Fruit fly (Drosophila melanogaster) whole organism, wandering third instar larva: Measurements from ENCODE around the gene mio.

Experiments
- CG32264 ChIP-seq: fragments of 200-800 bp; sonication (Bioruptor generic); optimal IDR thresholded peaks from 2 replicates; lab custom pipeline; 2016; ENCODE audit warnings: missing biosample characterization, missing genetic modification characterization
- Dfd ChIP-seq: fragments of >200 bp; optimal IDR thresholded peaks from 2 replicates; lab custom pipeline; 2017; ENCODE audit warnings: missing biosample characterization, missing genetic modification characterization
- GATAd ChIP-seq: sonication (Bioruptor generic); optimal IDR thresholded peaks from 2 replicates; lab custom pipeline; 2016; ENCODE audit warnings: missing biosample characterization, missing genetic modification characterization
- HLH106 ChIP-seq: fragments of 200-800 bp; optimal IDR thresholded peaks from 3 replicates; lab custom pipeline; 2019; ENCODE audit warnings: missing biosample characterization, mild to moderate bottlenecking, missing genetic modification characterization, moderate library complexity
- Hnf4 ChIP-seq: fragments of 200-800 bp; sonication (Bioruptor generic); optimal IDR thresholded peaks from 2 replicates; lab custom pipeline; 2016; ENCODE audit warnings: missing biosample characterization, mild to moderate bottlenecking, missing genetic modification characterization
- Hr83 ChIP-seq: fragments of 200-300 bp; sonication (Bioruptor generic); optimal IDR thresholded peaks from 2 replicates; lab custom pipeline; 2016; ENCODE audit warnings: missing biosample characterization, mild to moderate bottlenecking, missing genetic modification characterization, moderate library complexity; ENCODE audit not compliant: poor library complexity, severe bottlenecking
- Jra ChIP-seq: sonication (Bioruptor generic); optimal IDR thresholded peaks from 2 replicates; lab custom pipeline; 2016; ENCODE audit warnings: missing biosample characterization, missing genetic modification characterization
- Mio ChIP-seq: sonication (Bioruptor generic); optimal IDR thresholded peaks from 2 replicates; lab custom pipeline; 2016; ENCODE audit warnings: missing biosample characterization, missing genetic modification characterization
- Myc ChIP-seq: fragments of >200 bp; optimal IDR thresholded peaks from 2 replicates; lab custom pipeline; 2017
- OdsH ChIP-seq: fragments of 200-800 bp; sonication (Bioruptor generic); optimal IDR thresholded peaks from 2 replicates; lab custom pipeline; 2016; ENCODE audit warnings: missing biosample characterization, mild to moderate bottlenecking, missing genetic modification characterization
- Rel ChIP-seq, 2 experiments: fragments of 200-800 bp; sonication (Bioruptor generic) in 1 of 2; optimal IDR thresholded peaks; 2 replicates in 1 of 2; 3 replicates in 1 of 2; lab custom pipeline; 2016 to 2019; ENCODE audit warnings: mild to moderate bottlenecking in 2 of 2, missing biosample characterization in 2 of 2, missing genetic modification characterization in 2 of 2, moderate library complexity in 1 of 2
- Sp1 ChIP-seq: fragments of 200-800 bp; sonication (Bioruptor generic); optimal IDR thresholded peaks from 3 replicates; lab custom pipeline; 2019; ENCODE audit warnings: missing biosample characterization, mild to moderate bottlenecking, missing genetic modification characterization, moderate library complexity
- br ChIP-seq: fragments of 200-800 bp; sonication (Bioruptor generic); optimal IDR thresholded peaks from 2 replicates; lab custom pipeline; 2016; ENCODE audit warnings: missing biosample characterization, missing genetic modification characterization
- brk ChIP-seq: fragments of 200-800 bp; sonication (Bioruptor generic); optimal IDR thresholded peaks from 2 replicates; lab custom pipeline; 2016; ENCODE audit warnings: missing biosample characterization, mild to moderate bottlenecking, missing genetic modification characterization
- dl ChIP-seq, 2 experiments: fragments of 175-275, 200-275 bp in 1 of 2; fragments of 200-275 bp in 1 of 2; sonication (Bioruptor generic); optimal IDR thresholded peaks; lab custom pipeline; 2018; ENCODE audit warnings: mild to moderate bottlenecking in 2 of 2, missing biosample characterization in 2 of 2, missing genetic modification characterization in 2 of 2, moderate library complexity in 2 of 2; ENCODE audit not compliant: partially characterized antibody in 2 of 2, insufficient read depth in 1 of 2
- dmrt93B ChIP-seq: fragments of 200-800 bp; sonication (Bioruptor generic); optimal IDR thresholded peaks from 2 replicates; lab custom pipeline; 2018; ENCODE audit warnings: missing biosample characterization, mild to moderate bottlenecking, missing genetic modification characterization
- ey ChIP-seq: fragments of 200-800 bp; sonication (Bioruptor generic); optimal IDR thresholded peaks from 2 replicates; lab custom pipeline; 2016; ENCODE audit warnings: missing biosample characterization, missing genetic modification characterization
- foxo ChIP-seq, 2 experiments: fragments of 200-800 bp; sonication (Bioruptor generic); optimal IDR thresholded peaks; 2 replicates in 1 of 2; 3 replicates in 1 of 2; lab custom pipeline; 2016 to 2017; ENCODE audit warnings: missing biosample characterization in 2 of 2, missing genetic modification characterization in 2 of 2
- fru ChIP-seq: fragments of 200-800 bp; sonication (Bioruptor generic); optimal IDR thresholded peaks from 3 replicates; lab custom pipeline; 2016; ENCODE audit warnings: missing biosample characterization, mild to moderate bottlenecking, missing genetic modification characterization
- h ChIP-seq: fragments of 200-800 bp; sonication (Bioruptor generic); optimal IDR thresholded peaks from 3 replicates; lab custom pipeline; 2016; ENCODE audit warnings: missing biosample characterization, mild to moderate bottlenecking, missing genetic modification characterization
- jim ChIP-seq: fragments of 175-275, 200-325 bp; sonication (Bioruptor generic); optimal IDR thresholded peaks from 2 replicates; lab custom pipeline; 2016; ENCODE audit warnings: missing biosample characterization, mild to moderate bottlenecking, missing genetic modification characterization
- lola ChIP-seq: fragments of >200 bp; optimal IDR thresholded peaks from 2 replicates; lab custom pipeline; 2017; ENCODE audit warnings: missing biosample characterization, missing genetic modification characterization
- psq ChIP-seq: fragments of 200-800 bp; sonication (Bioruptor generic); optimal IDR thresholded peaks from 3 replicates; lab custom pipeline; 2017; ENCODE audit warnings: missing biosample characterization, mild to moderate bottlenecking, missing genetic modification characterization, moderate library complexity
- rgr ChIP-seq: fragments of 200-800 bp; sonication (Bioruptor generic); optimal IDR thresholded peaks from 3 replicates; lab custom pipeline; 2016; ENCODE audit warnings: missing biosample characterization, mild to moderate bottlenecking, missing genetic modification characterization
- sage ChIP-seq: fragments of 200-800 bp; sonication (Bioruptor generic); optimal IDR thresholded peaks from 2 replicates; lab custom pipeline; 2016; ENCODE audit warnings: missing biosample characterization, mild to moderate bottlenecking, missing genetic modification characterization
- sv ChIP-seq: fragments of 200-800 bp; sonication (Bioruptor generic); optimal IDR thresholded peaks from 3 replicates; lab custom pipeline; 2016; ENCODE audit warnings: missing biosample characterization, missing genetic modification characterization
- tai ChIP-seq: sonication (Bioruptor generic); optimal IDR thresholded peaks from 2 replicates; lab custom pipeline; 2016; ENCODE audit warnings: missing biosample characterization, missing genetic modification characterization
- usp ChIP-seq: fragments of >200 bp; optimal IDR thresholded peaks from 2 replicates; lab custom pipeline; 2017; ENCODE audit warnings: missing biosample characterization, missing genetic modification characterization
- woc ChIP-seq: sonication (Bioruptor generic); optimal IDR thresholded peaks from 2 replicates; lab custom pipeline; 2016; ENCODE audit warnings: missing biosample characterization, mild to moderate bottlenecking, missing genetic modification characterization

mio gene

dm6 chr2L:2179366-2179765 lies 37.7 kb upstream of the mio start:
- TF ChIP-seq h (GFP tag; lab: Kevin White, UChicago) (peak; percentile 30), sv (GFP tag; lab: Kevin White, UChicago) (peak; percentile 37), fru (no peak)

DNA sequence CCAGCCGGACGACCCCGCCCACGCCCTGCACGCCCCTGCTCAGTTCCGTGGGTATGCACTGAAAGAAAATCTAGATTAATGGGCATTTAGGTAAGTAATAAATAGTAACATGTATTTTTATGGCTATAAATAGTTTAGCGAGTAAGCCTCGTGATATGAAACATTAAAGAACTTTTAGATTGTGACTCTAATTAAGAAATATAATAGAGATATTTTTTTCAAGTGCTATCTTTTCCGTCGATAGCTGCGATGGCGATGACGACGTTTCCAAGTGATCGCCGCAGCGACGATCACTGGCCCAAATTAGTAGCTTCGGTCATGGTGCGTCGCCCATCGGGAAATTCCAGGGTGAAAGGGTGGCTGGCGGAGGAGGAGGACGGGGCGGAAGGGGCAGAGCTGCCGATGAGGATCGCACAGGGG lies 37.0 kb upstream of the mio start:
- TF ChIP-seq sv (GFP tag; lab: Kevin White, UChicago): peak; percentile 64
- no peak for TF ChIP-seq Rel (GFP tag; optimal IDR thresholded peaks at IDR 0.05; lab: Kevin White, UChicago)
- no peak for TF ChIP-seq Rel (tag; optimal IDR thresholded peaks at IDR 0.05; lab: Kevin White, UChicago)
- TF ChIP-seq psq (GFP tag; lab: Kevin White, UChicago): peak; percentile 64
- TF ChIP-seq jim: no peak
- TF ChIP-seq Hr83 (GFP tag; lab: Kevin White, UChicago): no peak
- TF ChIP-seq HLH106 (tag; lab: Kevin White, UChicago): peak; percentile 71
- no peak for TF ChIP-seq GATAd (GFP tag; lab: Kevin White, UChicago)
- TF ChIP-seq ey: peak; percentile 69
- TF ChIP-seq sage (GFP tag; lab: Kevin White, UChicago): peak; percentile 50
- peak; percentile 63 for TF ChIP-seq br (GFP tag; lab: Kevin White, UChicago)
- TF ChIP-seq rgr (GFP tag; lab: Kevin White, UChicago): peak; percentile 79
- peak; percentile 68 for TF ChIP-seq Sp1
- TF ChIP-seq tai: no peak
- no peak for TF ChIP-seq Dfd
- peak; percentile 14 for TF ChIP-seq Jra (GFP tag; lab: Kevin White, UChicago)
- TF ChIP-seq dmrt93B (GFP tag; lab: Kevin White, UChicago): peak; percentile 40
- TF ChIP-seq usp (GFP tag; lab: Kevin White, UChicago): no peak
- peak; percentile 67 for TF ChIP-seq OdsH (GFP tag; lab: Kevin White, UChicago)
- TF ChIP-seq foxo (GFP tag; optimal IDR thresholded peaks at IDR 0.05; lab: Kevin White, UChicago): peak in 1 of 2 experiments; percentile 81
- TF ChIP-seq brk: no peak
- TF ChIP-seq Hnf4: peak; percentile 57
- no peak for TF ChIP-seq Myc (lab: Kevin White, UChicago)
- peak; percentile 26 for TF ChIP-seq CG32264
- peak; percentile 75 for TF ChIP-seq fru
- TF ChIP-seq h (GFP tag; lab: Kevin White, UChicago): peak; percentile 77

DNA sequence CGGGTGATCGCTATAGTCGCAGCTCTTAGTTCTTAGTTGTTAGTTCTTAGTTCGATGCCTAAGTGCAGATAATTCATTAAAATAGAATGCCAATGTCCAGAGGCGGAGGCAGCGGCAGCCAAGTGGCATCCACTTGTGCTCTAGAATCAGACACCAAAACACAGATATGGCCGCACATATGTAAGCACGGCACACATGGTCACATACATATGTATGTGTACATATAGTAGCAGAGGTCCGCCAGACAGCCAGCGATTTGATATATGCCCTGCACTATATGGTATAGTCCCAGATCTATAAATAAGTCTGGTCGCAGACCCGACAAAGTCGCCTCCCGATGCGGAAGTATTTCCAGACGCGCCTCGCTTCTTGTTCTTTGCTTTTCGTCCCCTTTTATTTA lies 36.4 kb upstream of the mio start:
- TF ChIP-seq Mio (GFP tag; lab: Kevin White, UChicago) (no peak), dmrt93B (GFP tag; lab: Kevin White, UChicago) (no peak), usp (GFP tag; lab: Kevin White, UChicago) (no peak), lola (GFP tag; lab: Kevin White, UChicago) (no peak), brk (no peak), OdsH (GFP tag; lab: Kevin White, UChicago) (no peak), HLH106 (tag; lab: Kevin White, UChicago) (no peak), dl (GFP tag; optimal IDR thresholded peaks at IDR 0.05; lab: Kevin White, UChicago; ENCODE audit: insufficient read depth in 1 of 2, partially characterized antibody in 2 of 2) (no peak), CG32264 (no peak), Jra (GFP tag; lab: Kevin White, UChicago) (no peak)

DNA sequence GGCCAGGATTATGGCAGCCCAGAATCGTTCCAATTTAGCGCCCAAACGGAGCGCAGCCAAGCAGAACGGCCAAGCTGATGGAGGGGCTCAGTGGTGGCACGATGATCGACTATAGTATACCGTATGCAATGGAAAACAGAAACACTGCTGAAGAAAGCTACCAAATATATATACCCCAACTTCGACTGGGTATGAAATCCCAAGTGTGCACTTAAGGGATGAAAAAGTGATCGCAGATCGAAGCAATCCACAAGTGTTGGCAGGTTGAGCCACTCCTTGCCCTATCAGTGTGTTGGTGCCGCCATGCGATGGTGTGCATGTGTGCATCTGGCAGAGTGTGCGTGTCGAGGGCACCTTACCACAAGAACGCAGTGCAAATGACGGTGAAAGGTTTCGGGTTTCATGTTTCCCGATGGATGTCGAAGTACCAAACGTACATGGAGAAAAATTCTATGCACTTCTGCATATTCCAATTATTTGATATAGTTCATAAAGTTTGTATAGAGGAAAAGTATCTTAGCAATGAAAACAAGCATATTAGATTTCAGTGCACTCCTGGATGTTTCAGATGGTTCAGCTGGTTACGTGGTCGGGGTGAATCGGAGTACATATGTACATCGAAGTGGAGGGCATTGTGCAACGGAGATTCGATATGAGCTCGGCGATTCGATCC lies 35.0 kb upstream of the mio start:
- TF ChIP-seq fru: peak; percentile 59
- peak; percentile 7 for TF ChIP-seq br (GFP tag; lab: Kevin White, UChicago)
- TF ChIP-seq h (GFP tag; lab: Kevin White, UChicago): peak; percentile 20
- no peak for TF ChIP-seq Dfd
- no peak for TF ChIP-seq Rel (GFP tag; optimal IDR thresholded peaks at IDR 0.05; lab: Kevin White, UChicago)
- TF ChIP-seq Rel (tag; optimal IDR thresholded peaks at IDR 0.05; lab: Kevin White, UChicago): no peak
- peak; percentile 10 for TF ChIP-seq Sp1
- TF ChIP-seq ey: no peak
- peak; percentile 31 for TF ChIP-seq sv (GFP tag; lab: Kevin White, UChicago)
- peak; percentile 10 for TF ChIP-seq Hnf4
- TF ChIP-seq OdsH (GFP tag; lab: Kevin White, UChicago): peak; percentile 5
- TF ChIP-seq dmrt93B (GFP tag; lab: Kevin White, UChicago): no peak
- peak; percentile 14 for TF ChIP-seq psq (GFP tag; lab: Kevin White, UChicago)
- TF ChIP-seq HLH106 (tag; lab: Kevin White, UChicago): peak; percentile 34
- TF ChIP-seq woc (GFP tag; lab: Kevin White, UChicago): peak; percentile 64
- peak in 1 of 2 experiments; percentile 37 for TF ChIP-seq foxo (GFP tag; optimal IDR thresholded peaks at IDR 0.05; lab: Kevin White, UChicago)
- no peak for TF ChIP-seq CG32264
- TF ChIP-seq, all 38 proteins: peak for 11
